Fruit fly (Drosophila melanogaster) whole organism, wandering third instar larva: ENCODE measurements around the gene CG13675.

ENCODE experiments used
- Abd-B ChIP-seq: fragments of >200 bp; optimal IDR thresholded peaks from 2 replicates; lab custom pipeline; 2017; ENCODE audit warnings: missing biosample characterization, missing genetic modification characterization
- CG32264 ChIP-seq: fragments of 200-800 bp; sonication (Bioruptor generic); optimal IDR thresholded peaks from 2 replicates; lab custom pipeline; 2016; ENCODE audit warnings: missing biosample characterization, missing genetic modification characterization
- CG9705 ChIP-seq: fragments of 200-800 bp; sonication (Bioruptor generic); optimal IDR thresholded peaks from 2 replicates; lab custom pipeline; 2018; ENCODE audit warnings: missing biosample characterization, mild to moderate bottlenecking, missing genetic modification characterization
- CrebA ChIP-seq: fragments of 200-800 bp; sonication (Bioruptor generic); optimal IDR thresholded peaks from 2 replicates; lab custom pipeline; 2016; ENCODE audit warnings: missing biosample characterization, mild to moderate bottlenecking, missing genetic modification characterization, borderline replicate concordance
- Dif ChIP-seq: fragments of 200-275, 200-300 bp; sonication (Bioruptor generic); optimal IDR thresholded peaks from 2 replicates; lab custom pipeline; 2018; ENCODE audit warnings: missing biosample characterization, missing genetic modification characterization; ENCODE audit not compliant: partially characterized antibody
- GATAd ChIP-seq: sonication (Bioruptor generic); optimal IDR thresholded peaks from 2 replicates; lab custom pipeline; 2016; ENCODE audit warnings: missing biosample characterization, missing genetic modification characterization
- HLH106 ChIP-seq: fragments of 200-800 bp; optimal IDR thresholded peaks from 3 replicates; lab custom pipeline; 2019; ENCODE audit warnings: missing biosample characterization, mild to moderate bottlenecking, missing genetic modification characterization, moderate library complexity
- Hnf4 ChIP-seq: fragments of 200-800 bp; sonication (Bioruptor generic); optimal IDR thresholded peaks from 2 replicates; lab custom pipeline; 2016; ENCODE audit warnings: missing biosample characterization, mild to moderate bottlenecking, missing genetic modification characterization
- Hr78 ChIP-seq: fragments of >200 bp; optimal IDR thresholded peaks from 2 replicates; lab custom pipeline; 2017; ENCODE audit warnings: missing biosample characterization, missing genetic modification characterization
- Hr83 ChIP-seq: fragments of 200-300 bp; sonication (Bioruptor generic); optimal IDR thresholded peaks from 2 replicates; lab custom pipeline; 2016; ENCODE audit warnings: missing biosample characterization, mild to moderate bottlenecking, missing genetic modification characterization, moderate library complexity; ENCODE audit not compliant: poor library complexity, severe bottlenecking
- Jra ChIP-seq: sonication (Bioruptor generic); optimal IDR thresholded peaks from 2 replicates; lab custom pipeline; 2016; ENCODE audit warnings: missing biosample characterization, missing genetic modification characterization
- Mio ChIP-seq: sonication (Bioruptor generic); optimal IDR thresholded peaks from 2 replicates; lab custom pipeline; 2016; ENCODE audit warnings: missing biosample characterization, missing genetic modification characterization
- Myc ChIP-seq: fragments of >200 bp; optimal IDR thresholded peaks from 2 replicates; lab custom pipeline; 2017
- N ChIP-seq: fragments of >200 bp; optimal IDR thresholded peaks from 2 replicates; lab custom pipeline; 2018; ENCODE audit warnings: missing biosample characterization, missing external identifiers, missing genetic modification characterization
- OdsH ChIP-seq: fragments of 200-800 bp; sonication (Bioruptor generic); optimal IDR thresholded peaks from 2 replicates; lab custom pipeline; 2016; ENCODE audit warnings: missing biosample characterization, mild to moderate bottlenecking, missing genetic modification characterization
- Rel ChIP-seq, 2 experiments: fragments of 200-800 bp; sonication (Bioruptor generic) in 1 of 2; optimal IDR thresholded peaks; 2 replicates in 1 of 2; 3 replicates in 1 of 2; lab custom pipeline; 2016 to 2019; ENCODE audit warnings: mild to moderate bottlenecking in 2 of 2, missing biosample characterization in 2 of 2, missing genetic modification characterization in 2 of 2, moderate library complexity in 1 of 2
- Sp1 ChIP-seq: fragments of 200-800 bp; sonication (Bioruptor generic); optimal IDR thresholded peaks from 3 replicates; lab custom pipeline; 2019; ENCODE audit warnings: missing biosample characterization, mild to moderate bottlenecking, missing genetic modification characterization, moderate library complexity
- Vsx2 ChIP-seq: fragments of 200-300, 225-300 bp; sonication (Bioruptor generic); optimal IDR thresholded peaks from 2 replicates; lab custom pipeline; 2018; ENCODE audit warnings: missing biosample characterization, missing genetic modification characterization; ENCODE audit not compliant: partially characterized antibody
- br ChIP-seq: fragments of 200-800 bp; sonication (Bioruptor generic); optimal IDR thresholded peaks from 2 replicates; lab custom pipeline; 2016; ENCODE audit warnings: missing biosample characterization, missing genetic modification characterization
- brk ChIP-seq: fragments of 200-800 bp; sonication (Bioruptor generic); optimal IDR thresholded peaks from 2 replicates; lab custom pipeline; 2016; ENCODE audit warnings: missing biosample characterization, mild to moderate bottlenecking, missing genetic modification characterization
- dl ChIP-seq, 2 experiments: fragments of 175-275, 200-275 bp in 1 of 2; fragments of 200-275 bp in 1 of 2; sonication (Bioruptor generic); optimal IDR thresholded peaks; lab custom pipeline; 2018; ENCODE audit warnings: mild to moderate bottlenecking in 2 of 2, missing biosample characterization in 2 of 2, missing genetic modification characterization in 2 of 2, moderate library complexity in 2 of 2; ENCODE audit not compliant: partially characterized antibody in 2 of 2, insufficient read depth in 1 of 2
- dmrt93B ChIP-seq: fragments of 200-800 bp; sonication (Bioruptor generic); optimal IDR thresholded peaks from 2 replicates; lab custom pipeline; 2018; ENCODE audit warnings: missing biosample characterization, mild to moderate bottlenecking, missing genetic modification characterization
- dsf ChIP-seq: sonication (Bioruptor generic); optimal IDR thresholded peaks from 2 replicates; lab custom pipeline; 2016; ENCODE audit warnings: missing biosample characterization, missing genetic modification characterization, borderline replicate concordance
- ey ChIP-seq: fragments of 200-800 bp; sonication (Bioruptor generic); optimal IDR thresholded peaks from 2 replicates; lab custom pipeline; 2016; ENCODE audit warnings: missing biosample characterization, missing genetic modification characterization
- foxo ChIP-seq, 2 experiments: fragments of 200-800 bp; sonication (Bioruptor generic); optimal IDR thresholded peaks; 2 replicates in 1 of 2; 3 replicates in 1 of 2; lab custom pipeline; 2016 to 2017; ENCODE audit warnings: missing biosample characterization in 2 of 2, missing genetic modification characterization in 2 of 2
- fru ChIP-seq: fragments of 200-800 bp; sonication (Bioruptor generic); optimal IDR thresholded peaks from 3 replicates; lab custom pipeline; 2016; ENCODE audit warnings: missing biosample characterization, mild to moderate bottlenecking, missing genetic modification characterization
- h ChIP-seq: fragments of 200-800 bp; sonication (Bioruptor generic); optimal IDR thresholded peaks from 3 replicates; lab custom pipeline; 2016; ENCODE audit warnings: missing biosample characterization, mild to moderate bottlenecking, missing genetic modification characterization
- jim ChIP-seq: fragments of 175-275, 200-325 bp; sonication (Bioruptor generic); optimal IDR thresholded peaks from 2 replicates; lab custom pipeline; 2016; ENCODE audit warnings: missing biosample characterization, mild to moderate bottlenecking, missing genetic modification characterization
- pan ChIP-seq: fragments of >200 bp; optimal IDR thresholded peaks from 2 replicates; lab custom pipeline; 2017
- psq ChIP-seq: fragments of 200-800 bp; sonication (Bioruptor generic); optimal IDR thresholded peaks from 3 replicates; lab custom pipeline; 2017; ENCODE audit warnings: missing biosample characterization, mild to moderate bottlenecking, missing genetic modification characterization, moderate library complexity
- rgr ChIP-seq: fragments of 200-800 bp; sonication (Bioruptor generic); optimal IDR thresholded peaks from 3 replicates; lab custom pipeline; 2016; ENCODE audit warnings: missing biosample characterization, mild to moderate bottlenecking, missing genetic modification characterization
- sage ChIP-seq: fragments of 200-800 bp; sonication (Bioruptor generic); optimal IDR thresholded peaks from 2 replicates; lab custom pipeline; 2016; ENCODE audit warnings: missing biosample characterization, mild to moderate bottlenecking, missing genetic modification characterization
- sv ChIP-seq: fragments of 200-800 bp; sonication (Bioruptor generic); optimal IDR thresholded peaks from 3 replicates; lab custom pipeline; 2016; ENCODE audit warnings: missing biosample characterization, missing genetic modification characterization
- tai ChIP-seq: sonication (Bioruptor generic); optimal IDR thresholded peaks from 2 replicates; lab custom pipeline; 2016; ENCODE audit warnings: missing biosample characterization, missing genetic modification characterization
- usp ChIP-seq: fragments of >200 bp; optimal IDR thresholded peaks from 2 replicates; lab custom pipeline; 2017; ENCODE audit warnings: missing biosample characterization, missing genetic modification characterization
- woc ChIP-seq: sonication (Bioruptor generic); optimal IDR thresholded peaks from 2 replicates; lab custom pipeline; 2016; ENCODE audit warnings: missing biosample characterization, mild to moderate bottlenecking, missing genetic modification characterization

CG13675 gene

dm6 chr3L:8127712-8128210 is 37.6 kb downstream of the CG13675 start, which contains the start of the genes Cds and Uba2:
TSS of gene Cds (plus strand) at chr3L:8127762.
TSS of gene Uba2 (minus strand) at chr3L:8127818.
- TF ChIP-seq GATAd (GFP tag; lab: Kevin White, UChicago) (peak; percentile 80), sv (GFP tag; lab: Kevin White, UChicago) (peak; percentile 85), HLH106 (tag; lab: Kevin White, UChicago) (peak; percentile 95), Hr83 (GFP tag; lab: Kevin White, UChicago) (no peak), tai (GFP tag; lab: Kevin White, UChicago) (no peak), Jra (GFP tag; lab: Kevin White, UChicago) (peak; percentile 83), usp (GFP tag; lab: Kevin White, UChicago) (no peak), psq (peak; percentile 91), dsf (GFP tag; lab: Kevin White, UChicago) (peak; percentile 75), Rel (GFP tag; optimal IDR thresholded peaks at IDR 0.05; lab: Kevin White, UChicago) (peak; percentile 83), Rel (tag; optimal IDR thresholded peaks at IDR 0.05; lab: Kevin White, UChicago) (peak; percentile 84), Dif (GFP tag; lab: Kevin White, UChicago) (peak; percentile 32), jim (GFP tag; lab: Kevin White, UChicago) (peak; percentile 28), brk (GFP tag; lab: Kevin White, UChicago) (no peak), Hnf4 (GFP tag; lab: Kevin White, UChicago) (peak; percentile 87), Myc (lab: Kevin White, UChicago) (peak; percentile 39), dmrt93B (GFP tag; lab: Kevin White, UChicago) (peak; percentile 87), Sp1 (GFP tag; lab: Kevin White, UChicago) (peak; percentile 92), ey (GFP tag; lab: Kevin White, UChicago) (peak; percentile 83), Vsx2 (GFP tag; lab: Kevin White, UChicago) (peak; percentile 90), pan (lab: Kevin White, UChicago) (no peak), N (GFP tag; lab: Kevin White, UChicago) (no peak), CrebA (GFP tag; lab: Kevin White, UChicago) (no peak), Mio (no peak), sage (GFP tag; lab: Kevin White, UChicago) (peak; percentile 80), CG32264 (GFP tag; lab: Kevin White, UChicago) (peak; percentile 67), rgr (GFP tag; lab: Kevin White, UChicago) (peak; percentile 95), br (GFP tag; lab: Kevin White, UChicago) (peak; percentile 83), CG9705 (peak; percentile 91), foxo (GFP tag; optimal IDR thresholded peaks at IDR 0.05; lab: Kevin White, UChicago) (peak in 1 of 2 experiments; percentile 95), Abd-B (GFP tag; lab: Kevin White, UChicago) (no peak), OdsH (GFP tag; lab: Kevin White, UChicago) (peak; percentile 88), fru (GFP tag; lab: Kevin White, UChicago) (peak; percentile 90), Hr78 (no peak), h (GFP tag; lab: Kevin White, UChicago) (peak; percentile 91)

DNA sequence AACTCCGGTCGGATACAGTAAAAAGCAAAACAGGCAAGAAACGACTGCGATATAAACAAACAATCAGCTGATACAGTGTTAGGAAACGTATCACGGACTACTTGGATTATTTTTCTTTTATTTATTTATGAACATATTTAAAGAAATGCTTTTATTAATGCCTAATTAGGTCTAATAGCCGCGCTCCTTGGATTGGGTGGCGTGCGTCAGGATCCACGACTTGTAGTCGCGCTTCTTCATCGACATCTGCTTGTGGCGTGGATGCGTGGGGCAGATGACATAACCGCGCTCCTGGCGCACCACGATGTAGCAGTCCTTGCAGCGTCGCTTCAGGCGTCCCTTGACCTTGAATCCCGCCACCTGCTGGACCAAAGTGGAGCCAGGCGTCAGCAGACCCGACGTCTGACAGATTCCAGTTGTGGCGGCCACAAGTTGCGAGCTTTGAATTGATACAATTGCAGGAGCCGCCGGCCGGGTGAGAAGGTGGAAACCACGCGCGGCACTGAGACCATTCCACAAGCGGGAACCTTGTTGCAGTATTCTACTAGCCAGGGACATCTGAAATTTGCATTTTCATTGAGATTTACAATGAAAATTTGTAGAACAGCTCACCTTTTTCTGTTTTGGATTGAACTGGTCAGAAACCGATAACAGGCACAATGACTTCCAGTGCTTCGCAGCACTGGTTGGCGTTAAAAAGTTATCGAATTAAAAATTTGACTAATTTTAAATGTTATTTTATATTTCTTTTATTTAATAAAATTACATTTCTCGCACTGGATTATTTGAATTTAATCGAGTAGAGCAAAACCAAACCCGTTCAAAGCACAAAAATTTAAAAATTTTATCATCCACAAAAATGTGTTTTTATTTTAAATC is 40.6 kb downstream of the CG13675 start, which contains the start of the genes CG7550 and mRpL36:
Gene CG7550, minus strand, starts transcription at position 51 of the 879 bp plus-strand sequence.
Gene mRpL36, minus strand, starts transcription at position 652 of the 879 bp plus-strand sequence.
- no peak for TF ChIP-seq woc (GFP tag; lab: Kevin White, UChicago)
- TF ChIP-seq Hr83 (GFP tag; lab: Kevin White, UChicago), result peak; percentile 8

dm6 chr3L:8121590-8121989 is 43.7 kb downstream of the CG13675 start, which contains the start of gene ldbr:
TSS of gene ldbr (plus strand) at chr3L:8121827.
- TF ChIP-seq Jra (GFP tag; lab: Kevin White, UChicago) (no peak), fru (GFP tag; lab: Kevin White, UChicago) (no peak), Dif (GFP tag; lab: Kevin White, UChicago) (no peak), sage (GFP tag; lab: Kevin White, UChicago) (no peak), Sp1 (GFP tag; lab: Kevin White, UChicago) (peak; percentile 21), rgr (GFP tag; lab: Kevin White, UChicago) (peak; percentile 30), brk (GFP tag; lab: Kevin White, UChicago) (no peak), br (GFP tag; lab: Kevin White, UChicago) (peak; percentile 3), Vsx2 (GFP tag; lab: Kevin White, UChicago) (no peak), Abd-B (GFP tag; lab: Kevin White, UChicago) (no peak), Hr83 (GFP tag; lab: Kevin White, UChicago) (no peak), ey (GFP tag; lab: Kevin White, UChicago) (no peak), pan (lab: Kevin White, UChicago) (no peak), h (GFP tag; lab: Kevin White, UChicago) (no peak), psq (no peak), sv (GFP tag; lab: Kevin White, UChicago) (no peak), CrebA (GFP tag; lab: Kevin White, UChicago) (no peak), OdsH (GFP tag; lab: Kevin White, UChicago) (no peak), foxo (GFP tag; optimal IDR thresholded peaks at IDR 0.05; lab: Kevin White, UChicago) (peak in 1 of 2 experiments; percentile 44), Hnf4 (GFP tag; lab: Kevin White, UChicago) (no peak), dl (GFP tag; optimal IDR thresholded peaks at IDR 0.05; lab: Kevin White, UChicago; ENCODE audit: insufficient read depth in 1 of 2, partially characterized antibody in 2 of 2) (no peak)
- TF ChIP-seq, all 38 proteins: peak for 4
